Worm (Caenorhabditis elegans) whole organism, L1 larva: ENCODE measurements around the gene F19G12.8.

ENCODE experiments used
- C04F5.9 ChIP-seq: sonication (generic microtip); optimal IDR thresholded peaks from 2 replicates; lab custom pipeline; 2016; ENCODE audit warnings: missing genetic modification characterization, missing compliant biosample characterization
- C16A3.4 ChIP-seq: fragments of 150-350 bp; optimal IDR thresholded peaks from 2 replicates; lab custom pipeline; 2014; ENCODE audit warnings: missing biosample characterization, missing genetic modification characterization
- F16B12.6 ChIP-seq: fragments of 150-350 bp; optimal IDR thresholded peaks from 2 replicates; lab custom pipeline; 2014; ENCODE audit warnings: missing biosample characterization, missing genetic modification characterization
- aha-1 ChIP-seq: fragments of 150-350 bp; optimal IDR thresholded peaks from 2 replicates; lab custom pipeline; 2014; ENCODE audit warnings: missing biosample characterization, missing genetic modification characterization
- alr-1 ChIP-seq: fragments of 200-800 bp; sonication (Bioruptor generic); optimal IDR thresholded peaks from 2 replicates; lab custom pipeline; 2018; ENCODE audit warnings: borderline replicate concordance, mild to moderate bottlenecking, missing genetic modification characterization, missing compliant biosample characterization
- blmp-1 ChIP-seq: fragments of 150-350 bp; optimal IDR thresholded peaks from 2 replicates; lab custom pipeline; 2014; ENCODE audit warnings: missing biosample characterization, missing genetic modification characterization
- ceh-8 ChIP-seq: fragments of 200-800 bp; sonication (Bioruptor generic); optimal IDR thresholded peaks from 2 replicates; lab custom pipeline; 2018; ENCODE audit warnings: mild to moderate bottlenecking, missing genetic modification characterization, moderate library complexity, missing compliant biosample characterization
- ceh-82 ChIP-seq, 3 experiments: fragments of 150-350 bp in 1 of 3; sonication (generic microtip) in 2 of 3; optimal IDR thresholded peaks; 2 replicates each; lab custom pipeline; 2014 to 2017; ENCODE audit warnings: missing biosample characterization in 3 of 3, missing genetic modification characterization in 3 of 3
- ceh-88 ChIP-seq: fragments of 200-800 bp; sonication (Bioruptor generic); IDR thresholded peaks from 2 replicates; pipeline ENCODE4 v1.3.6; 2022; ENCODE audit warnings: missing genetic modification characterization, missing compliant biosample characterization
- ceh-90 ChIP-seq: sonication (generic microtip); optimal IDR thresholded peaks from 2 replicates; lab custom pipeline; 2016; ENCODE audit warnings: missing genetic modification characterization, missing compliant biosample characterization
- ces-1 ChIP-seq: fragments of 150-350 bp; optimal IDR thresholded peaks from 2 replicates; lab custom pipeline; 2014; ENCODE audit warnings: missing biosample characterization, missing genetic modification reagents, missing genetic modification characterization
- dpl-1 ChIP-seq, 3 experiments: fragments of 150-350 bp in 2 of 3; sonication (generic microtip) in 1 of 3; optimal IDR thresholded peaks; 2 replicates each; lab custom pipeline; 2014 to 2017; ENCODE audit warnings: missing biosample characterization in 3 of 3, missing genetic modification characterization in 3 of 3, missing genetic modification reagents in 3 of 3
- dsc-1 ChIP-seq: sonication (generic microtip); optimal IDR thresholded peaks from 2 replicates; lab custom pipeline; 2016; ENCODE audit warnings: mild to moderate bottlenecking, missing genetic modification characterization, missing compliant biosample characterization
- efl-1 ChIP-seq, 4 experiments: fragments of 150-350 bp; optimal IDR thresholded peaks in 3 of 4; peaks in 1 of 4; 1 replicate in 1 of 4; 2 replicates in 3 of 4; lab custom pipeline; 2014; ENCODE audit warnings: missing biosample characterization in 2 of 4, missing genetic modification characterization in 2 of 4, missing genetic modification reagents in 2 of 4
- efl-3 ChIP-seq: fragments of 200-800 bp; sonication (Bioruptor generic); optimal IDR thresholded peaks from 2 replicates; lab custom pipeline; 2018; ENCODE audit warnings: mild to moderate bottlenecking, missing genetic modification characterization, missing compliant biosample characterization
- egl-13 ChIP-seq: sonication (generic microtip); optimal IDR thresholded peaks from 2 replicates; lab custom pipeline; 2016; ENCODE audit warnings: missing genotype, missing genetic modification reagents, missing genetic modification characterization, missing compliant biosample characterization
- elt-3 ChIP-seq, 6 experiments: fragments of 150-350 bp in 1 of 6; sonication (generic microtip); optimal IDR thresholded peaks; 2 replicates each; lab custom pipeline; 2017 to 2018; ENCODE audit warnings: missing biosample characterization in 6 of 6, missing genetic modification characterization in 6 of 6, inconsistent platforms in 1 of 6
- ets-5 ChIP-seq: fragments of 200-800 bp; sonication (Bioruptor generic); IDR thresholded peaks from 2 replicates; pipeline ENCODE4 v1.3.6; 2022; ENCODE audit warnings: missing genetic modification characterization, missing compliant biosample characterization
- fkh-10 ChIP-seq: sonication (generic microtip); optimal IDR thresholded peaks from 2 replicates; lab custom pipeline; 2017; ENCODE audit warnings: missing biosample characterization, missing genetic modification reagents, missing genetic modification characterization
- fkh-4 ChIP-seq: sonication (generic microtip); optimal IDR thresholded peaks from 2 replicates; lab custom pipeline; 2016; ENCODE audit warnings: missing compliant biosample characterization, missing genetic modification characterization, borderline replicate concordance
- fkh-8 ChIP-seq: sonication (generic microtip); optimal IDR thresholded peaks from 2 replicates; lab custom pipeline; 2016; ENCODE audit warnings: mild to moderate bottlenecking, missing genetic modification characterization, missing compliant biosample characterization
- grh-1 ChIP-seq: fragments of 200-800 bp; sonication (Bioruptor generic); IDR thresholded peaks from 2 replicates; pipeline ENCODE4 v1.3.6; 2022; ENCODE audit warnings: missing genetic modification reagents, missing genetic modification characterization, missing compliant biosample characterization
- jun-1 ChIP-seq: fragments of 150-350 bp; optimal IDR thresholded peaks from 2 replicates; lab custom pipeline; 2014; ENCODE audit warnings: missing biosample characterization, missing genetic modification reagents, missing genetic modification characterization
- lin-13 ChIP-seq: fragments of 150-350 bp; optimal IDR thresholded peaks from 2 replicates; lab custom pipeline; 2014; ENCODE audit warnings: missing biosample characterization, missing genetic modification reagents, missing genetic modification characterization
- lin-39 ChIP-seq: fragments of 150-350 bp; optimal IDR thresholded peaks from 2 replicates; lab custom pipeline; 2014; ENCODE audit warnings: missing biosample characterization, missing genetic modification reagents, missing genetic modification characterization
- lsy-2 ChIP-seq, 2 experiments: fragments of 150-350 bp; optimal IDR thresholded peaks; 2 replicates each; lab custom pipeline; 2014; ENCODE audit warnings: missing biosample characterization in 2 of 2, missing genetic modification characterization in 2 of 2
- mab-9 ChIP-seq: fragments of 200-800 bp; sonication (Bioruptor generic); IDR thresholded peaks from 2 replicates; pipeline ENCODE4 v1.3.6; 2022; ENCODE audit warnings: missing genetic modification reagents, missing genetic modification characterization, missing compliant biosample characterization
- mdl-1 ChIP-seq, 2 experiments: fragments of 150-350 bp; optimal IDR thresholded peaks; 2 replicates each; lab custom pipeline; 2014 to 2017; ENCODE audit warnings: missing biosample characterization in 2 of 2, missing genetic modification characterization in 2 of 2, inconsistent platforms in 1 of 2
- mef-2 ChIP-seq: fragments of 150-350 bp; optimal IDR thresholded peaks from 2 replicates; lab custom pipeline; 2014; ENCODE audit warnings: missing biosample characterization, missing genetic modification characterization
- nhr-11 ChIP-seq: fragments of 150-350 bp; optimal IDR thresholded peaks from 2 replicates; lab custom pipeline; 2014; ENCODE audit warnings: missing biosample characterization, missing genetic modification characterization
- nhr-12 ChIP-seq: sonication (generic microtip); optimal IDR thresholded peaks from 2 replicates; lab custom pipeline; 2017; ENCODE audit warnings: missing biosample characterization, missing genetic modification characterization
- nhr-19 ChIP-seq: fragments of 200-800 bp; sonication (Bioruptor generic); conservative IDR thresholded peaks from 2 replicates; pipeline ENCODE4 v1.3.6; 2022; ENCODE audit warnings: missing genetic modification characterization, missing compliant biosample characterization
- nhr-20 ChIP-seq: sonication (generic microtip); optimal IDR thresholded peaks from 2 replicates; lab custom pipeline; 2016; ENCODE audit warnings: mild to moderate bottlenecking, missing genetic modification characterization, missing compliant biosample characterization
- nhr-28 ChIP-seq: fragments of 150-350 bp; optimal IDR thresholded peaks from 2 replicates; lab custom pipeline; 2014; ENCODE audit warnings: missing biosample characterization, missing genetic modification characterization
- nhr-76 ChIP-seq: sonication (generic microtip); optimal IDR thresholded peaks from 2 replicates; lab custom pipeline; 2017; ENCODE audit warnings: missing biosample characterization, missing genetic modification characterization
- pag-3 ChIP-seq: sonication (generic microtip); optimal IDR thresholded peaks from 2 replicates; lab custom pipeline; 2017; ENCODE audit warnings: missing genetic modification characterization, mild to moderate bottlenecking, missing compliant biosample characterization, antibody characterized with exemption, borderline replicate concordance; ENCODE audit not compliant: insufficient read depth
- pqm-1 ChIP-seq: sonication (generic microtip); optimal IDR thresholded peaks from 3 replicates; lab custom pipeline; 2017; ENCODE audit warnings: missing biosample characterization, missing genetic modification characterization
- rnt-1 ChIP-seq: sonication (generic microtip); optimal IDR thresholded peaks from 2 replicates; lab custom pipeline; 2016; ENCODE audit warnings: mild to moderate bottlenecking, missing genetic modification characterization, moderate library complexity, missing compliant biosample characterization
- skn-1 ChIP-seq: fragments of 150-350 bp; optimal IDR thresholded peaks from 2 replicates; lab custom pipeline; 2014; ENCODE audit warnings: missing biosample characterization, missing genetic modification characterization
- snpc-4 ChIP-seq: fragments of 150-350 bp; optimal IDR thresholded peaks from 2 replicates; lab custom pipeline; 2014; ENCODE audit warnings: missing biosample characterization, missing genetic modification characterization
- snu-23 ChIP-seq: sonication (generic microtip); optimal IDR thresholded peaks from 2 replicates; lab custom pipeline; 2016; ENCODE audit warnings: missing genetic modification characterization, missing compliant biosample characterization
- sox-4 ChIP-seq: sonication (generic microtip); optimal IDR thresholded peaks from 2 replicates; lab custom pipeline; 2016; ENCODE audit warnings: missing genetic modification characterization, missing compliant biosample characterization
- sptf-1 ChIP-seq: fragments of 150-350 bp; optimal IDR thresholded peaks from 2 replicates; lab custom pipeline; 2014; ENCODE audit warnings: missing biosample characterization, missing genetic modification characterization
- sup-37 ChIP-seq: fragments of 200-800 bp; sonication (Bioruptor generic); optimal IDR thresholded peaks from 2 replicates; lab custom pipeline; 2018; ENCODE audit warnings: mild to moderate bottlenecking, missing genetic modification characterization, missing compliant biosample characterization
- tbx-2 ChIP-seq: sonication (generic microtip); optimal IDR thresholded peaks from 2 replicates; lab custom pipeline; 2016; ENCODE audit warnings: missing genetic modification characterization, missing compliant biosample characterization
- tlp-1 ChIP-seq: fragments of 150-350 bp; optimal IDR thresholded peaks from 2 replicates; lab custom pipeline; 2014; ENCODE audit warnings: missing biosample characterization, missing genetic modification characterization
- unc-30 ChIP-seq: sonication (generic microtip); optimal IDR thresholded peaks from 2 replicates; lab custom pipeline; 2017; ENCODE audit warnings: missing biosample characterization, missing genetic modification characterization
- unc-62 ChIP-seq: fragments of 150-350 bp; optimal IDR thresholded peaks from 2 replicates; lab custom pipeline; 2014; ENCODE audit warnings: missing biosample characterization, missing genetic modification reagents, missing genetic modification characterization
- unc-86 ChIP-seq: sonication (generic microtip); optimal IDR thresholded peaks from 2 replicates; lab custom pipeline; 2016; ENCODE audit warnings: missing genetic modification characterization, missing compliant biosample characterization
- unc-98 ChIP-seq: fragments of 200-800 bp; sonication (Bioruptor generic); IDR thresholded peaks from 2 replicates; pipeline ENCODE4 v1.3.6; 2022; ENCODE audit warnings: missing genetic modification characterization, missing compliant biosample characterization
- zag-1 ChIP-seq: fragments of 150-350 bp; optimal IDR thresholded peaks from 2 replicates; lab custom pipeline; 2014; ENCODE audit warnings: missing biosample characterization, missing genetic modification characterization
- ztf-11 ChIP-seq, 2 experiments: sonication (generic microtip); optimal IDR thresholded peaks; 2 replicates each; lab custom pipeline; 2016 to 2017; ENCODE audit warnings: missing genetic modification characterization in 2 of 2, missing biosample characterization in 1 of 2, missing compliant biosample characterization in 1 of 2

The F19G12.8 gene

DNA sequence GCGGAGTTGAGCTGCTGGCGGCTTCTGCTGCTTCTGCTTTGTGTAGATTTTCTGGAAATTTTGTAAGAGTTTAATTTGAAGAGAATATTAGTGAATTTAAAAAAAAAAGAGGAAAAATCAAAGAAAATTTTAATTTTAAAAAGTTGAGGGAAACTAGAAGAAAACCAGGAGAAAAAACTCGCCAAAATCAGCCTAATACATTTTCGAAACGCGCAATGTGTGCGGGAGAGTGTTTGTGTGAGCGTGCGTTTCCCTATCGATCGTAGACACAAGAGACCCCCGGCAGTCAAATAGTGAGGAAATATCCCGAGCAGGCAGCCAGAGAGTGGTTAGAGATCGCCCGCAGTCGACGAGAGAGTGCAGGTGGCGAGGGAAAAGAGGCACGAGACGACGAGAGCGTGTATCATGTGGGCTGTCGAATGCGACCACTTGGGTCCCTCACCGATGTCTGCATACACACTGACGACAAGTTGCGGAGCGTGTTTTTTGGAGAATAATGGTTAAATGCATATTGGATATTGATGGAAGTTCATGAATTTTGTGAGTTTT, 29.5 kb downstream of the F19G12.8 start, which contains the start of gene zfp-3:
TSS of gene zfp-3 (minus strand) at position 51 of the 549 bp plus-strand sequence.
- TF ChIP-seq pqm-1 (tag; lab: Kevin White, UChicago) (peak; percentile 54), dsc-1 (tag; lab: Kevin White, UChicago) (peak; percentile 95), nhr-11 (tag; lab: Kevin White, UChicago) (peak; percentile 83), nhr-12 (tag; lab: Kevin White, UChicago) (peak; percentile 5), dpl-1 (GFP tag; optimal IDR thresholded peaks at IDR 0.05; lab: Kevin White, UChicago) (peak; percentile 72 to 77 (median 73)), ces-1 (GFP tag; lab: Kevin White, UChicago) (peak; percentile 16), fkh-8 (tag; lab: Kevin White, UChicago) (peak; percentile 98), tbx-2 (tag; lab: Kevin White, UChicago) (peak; percentile 98), ceh-90 (no peak), lin-13 (GFP tag; lab: Kevin White, UChicago) (peak; percentile 93), nhr-76 (no peak), grh-1 (GFP tag; lab: Robert Waterston, UW) (peak; percentile 91), C04F5.9 (tag; lab: Kevin White, UChicago) (peak; percentile 72), ets-5 (GFP tag; lab: Robert Waterston, UW) (no peak), blmp-1 (tag; lab: Kevin White, UChicago) (peak; percentile 61), elt-3 (tag; optimal IDR thresholded peaks at IDR 0.05; lab: Kevin White, UChicago) (peak in 3 of 6 experiments; percentile 26 to 88 (median 82)), C16A3.4 (tag; lab: Kevin White, UChicago) (peak; percentile 92), pag-3 (tag; lab: Kevin White, UChicago) (no peak), nhr-20 (tag; lab: Kevin White, UChicago) (peak; percentile 99), sptf-1 (tag; lab: Kevin White, UChicago) (no peak), lsy-2 (tag; optimal IDR thresholded peaks at IDR 0.05; lab: Kevin White, UChicago) (peak; percentile 89 to 93), nhr-28 (tag; lab: Kevin White, UChicago) (no peak), egl-13 (tag; lab: Kevin White, UChicago) (peak; percentile 91), fkh-4 (tag; lab: Kevin White, UChicago) (peak; percentile 35), sup-37 (GFP tag; lab: Kevin White, UChicago) (peak; percentile 76), efl-3 (GFP tag; lab: Kevin White, UChicago) (no peak), mdl-1 (tag; optimal IDR thresholded peaks at IDR 0.05; lab: Kevin White, UChicago) (peak; percentile 87 to 98), aha-1 (tag; lab: Kevin White, UChicago) (peak; percentile 92), mab-9 (GFP tag; lab: Robert Waterston, UW) (peak; percentile 87), snu-23 (GFP tag; lab: Kevin White, UChicago) (peak; percentile 99), ceh-8 (GFP tag; lab: Kevin White, UChicago) (peak; percentile 88), sox-4 (tag; lab: Kevin White, UChicago) (peak; percentile 85), ceh-82 (tag; optimal IDR thresholded peaks at IDR 0.05; lab: Kevin White, UChicago) (peak; percentile 81 to 96 (median 94)), unc-86 (tag; lab: Kevin White, UChicago) (peak; percentile 96), skn-1 (tag; lab: Kevin White, UChicago) (peak; percentile 99), unc-30 (tag; lab: Kevin White, UChicago) (no peak), F16B12.6 (peak; percentile 96), efl-1 (optimal IDR thresholded peaks at IDR 0.05; lab: Kevin White, UChicago) (peak; percentile 85 to 96), efl-1 (GFP tag; optimal IDR thresholded peaks at IDR 0.05 in 1 of 2; lab: Kevin White, UChicago) (peak; percentile 66 to 97), rnt-1 (tag; lab: Kevin White, UChicago) (peak; percentile 95), nhr-19 (GFP tag; lab: Robert Waterston, UW) (peak; percentile 94), jun-1 (tag; lab: Kevin White, UChicago) (peak; percentile 96), ztf-11 (tag; optimal IDR thresholded peaks at IDR 0.05; lab: Kevin White, UChicago) (peak in 1 of 2 experiments; percentile 86), fkh-10 (peak; percentile 86), tlp-1 (tag; lab: Kevin White, UChicago) (no peak), unc-98 (GFP tag; lab: Robert Waterston, UW) (peak; percentile 69), zag-1 (tag; lab: Kevin White, UChicago) (peak; percentile 42), ceh-88 (GFP tag; lab: Robert Waterston, UW) (peak; percentile 88), mef-2 (peak; percentile 78), alr-1 (no peak), lin-39 (tag; lab: Kevin White, UChicago) (peak; percentile 64), snpc-4 (tag; lab: Kevin White, UChicago) (peak; percentile 84), unc-62 (GFP tag; lab: Kevin White, UChicago) (peak; percentile 59)
